Worm (Caenorhabditis elegans): ENCODE data around the gene C54F6.5.

C54F6.5 gene

ce11 chrV:7558693-7559092 is 29.8 kb downstream of the C54F6.5 start, which contains the start of gene ets-7:
Gene ets-7 (minus strand): TSS chrV:7558793.
- TF ChIP-seq chd-7 (tag; optimal IDR thresholded peaks at IDR 0.05) (no peak), attf-6 (GFP tag; IDR thresholded peaks at IDR 0.05) (no peak), mcd-1 (GFP tag; IDR thresholded peaks at IDR 0.05) (no peak), ama-1 (optimal IDR thresholded peaks at IDR 0.05) (no peak), ama-1 (GFP tag; optimal IDR thresholded peaks at IDR 0.05) (no peak), hmg-20 (GFP tag; IDR thresholded peaks at IDR 0.05) (no peak), tbp1 (GFP tag; optimal IDR thresholded peaks at IDR 0.05) (no peak), gei-17 (GFP tag; optimal IDR thresholded peaks at IDR 0.05) (no peak)

ce11 chrV:7562947-7563346 is 34.0 kb downstream of the C54F6.5 start, which contains the start of gene F19F10.1:
Gene F19F10.1 (plus strand): TSS chrV:7563247.
- TF ChIP-seq B0019.2 (GFP tag; conservative IDR thresholded peaks at IDR 0.05) (no peak), Y56A3A.18 (GFP tag; IDR thresholded peaks at IDR 0.05) (no peak), F37B4.10 (GFP tag; IDR thresholded peaks at IDR 0.05) (no peak), ceh-58 (GFP tag; IDR thresholded peaks at IDR 0.05) (no peak), lin-54 (GFP tag; optimal IDR thresholded peaks at IDR 0.05) (no peak), cebp-1 (GFP tag; IDR thresholded peaks at IDR 0.05) (no peak), cebp-1 (tag; optimal IDR thresholded peaks at IDR 0.05) (no peak), Y79H2A.3 (GFP tag; conservative IDR thresholded peaks at IDR 0.05) (no peak), C06A6.2 (GFP tag; conservative IDR thresholded peaks at IDR 0.05) (no peak), attf-6 (GFP tag; IDR thresholded peaks at IDR 0.05) (no peak), ztf-22 (GFP tag; optimal IDR thresholded peaks at IDR 0.05) (no peak), Y67H2A.10 (GFP tag; conservative IDR thresholded peaks at IDR 0.05) (no peak), F10E7.11 (tag; optimal IDR thresholded peaks at IDR 0.05) (no peak), F52B5.7 (tag; optimal IDR thresholded peaks at IDR 0.05) (no peak), B0035.1 (tag; optimal IDR thresholded peaks at IDR 0.05) (no peak)

ce11 chrV:7570290-7570689 is 41.4 kb downstream of the C54F6.5 start, which contains the start of gene clec-212:
Gene clec-212 (minus strand): TSS chrV:7570390.
- TF ChIP-seq rec-8 (tag; optimal IDR thresholded peaks at IDR 0.05) (no peak), zim-3 (tag; optimal IDR thresholded peaks at IDR 0.05) (no peak), let-607 (tag; optimal IDR thresholded peaks at IDR 0.05) (no peak)

- TF ChIP-seq hmg-1.2 (GFP tag; IDR thresholded peaks at IDR 0.05) (no peak), efl-1 (GFP tag; optimal IDR thresholded peaks at IDR 0.05) (no peak), T26A5.8 (tag; optimal IDR thresholded peaks at IDR 0.05) (no peak)
Observed at ce11 chrV:7570955-7571354, 42.0 kb downstream of the C54F6.5 start, which contains the start of gene F19F10.14. Gene F19F10.14 (minus strand): TSS chrV:7571055.

- TF ChIP-seq pbrm-1 (GFP tag; IDR thresholded peaks at IDR 0.05): peak; percentile 7; the same call in 1 of the 2 replicates
- no peak for TF ChIP-seq K11D2.4 (GFP tag; IDR thresholded peaks at IDR 0.05)
- peak in 1 of 3 experiments; percentile 75 for TF ChIP-seq lin-35 (GFP tag; optimal IDR thresholded peaks at IDR 0.05)
- peak; percentile 15 for TF ChIP-seq tbp1 (GFP tag; optimal IDR thresholded peaks at IDR 0.05)
- peak; percentile 41 for TF ChIP-seq lsl-1 (GFP tag; optimal IDR thresholded peaks at IDR 0.05)
- no peak for TF ChIP-seq C17E4.6 (GFP tag; IDR thresholded peaks at IDR 0.05)
- TF ChIP-seq sptf-2 (GFP tag; optimal IDR thresholded peaks at IDR 0.05): no peak
- TF ChIP-seq ceh-91 (GFP tag; IDR thresholded peaks at IDR 0.05): 0 out of 2 replicates have a peak, but pooled peaks have one; percentile 11
- peak; percentile 40 for TF ChIP-seq F33H1.4 (GFP tag; IDR thresholded peaks at IDR 0.05)
- peak; percentile 80 for TF ChIP-seq mcd-1 (GFP tag; IDR thresholded peaks at IDR 0.05)
- TF ChIP-seq attf-5 (GFP tag; optimal IDR thresholded peaks at IDR 0.05): peak; percentile 65
- no peak for TF ChIP-seq sea-2 (GFP tag; IDR thresholded peaks at IDR 0.05)
- TF ChIP-seq snpc-1.1 (tag; optimal IDR thresholded peaks at IDR 0.05; ENCODE audit: insufficient read depth): peak; percentile 24
- TF ChIP-seq snpc-4 (GFP tag; optimal IDR thresholded peaks at IDR 0.05): no peak
- peak in 2 of 4 experiments; percentile 34 to 47 for TF ChIP-seq snpc-4 (tag; optimal IDR thresholded peaks at IDR 0.05)
- no peak for TF ChIP-seq ztf-6 (GFP tag; IDR thresholded peaks at IDR 0.05)
- TF ChIP-seq lin-40 (tag; optimal IDR thresholded peaks at IDR 0.05): peak; percentile 43
Observed at ce11 chrV:7575563-7575962, 46.6 kb downstream of the C54F6.5 start, which contains the start of the genes snu-66 and ints-9. Gene snu-66 (minus strand): TSS chrV:7575670. Gene ints-9 (plus strand): TSS chrV:7575802.

Data from whole organism, young adult.